Worm (Caenorhabditis elegans) whole organism, early embryonic: Measurements from ENCODE around the gene C30E1.4.
A peak's percentile ranks its signal among the peaks of the same experiment; 100 is the strongest.
"Not testable (repeated sequence)": the region's sequence is repeated elsewhere in the genome, so short reads cannot be mapped to it uniquely, and the experiment has no call there.

Experiments used
- B0310.2 ChIP-seq: sonication (generic microtip); optimal IDR thresholded peaks from 2 replicates; lab custom pipeline; 2016; ENCODE audit warnings: mild to moderate bottlenecking, missing genetic modification characterization, missing compliant biosample characterization
- F13C5.2 ChIP-seq: sonication (generic microtip); optimal IDR thresholded peaks from 2 replicates; lab custom pipeline; 2017; ENCODE audit warnings: mild to moderate bottlenecking, missing genetic modification characterization, inconsistent platforms, missing compliant biosample characterization
- aly-1 ChIP-seq: sonication (generic microtip); optimal IDR thresholded peaks from 2 replicates; lab custom pipeline; 2016; ENCODE audit warnings: missing genetic modification characterization, missing compliant biosample characterization
- ama-1 ChIP-seq: fragments of 150-350 bp; optimal IDR thresholded peaks from 2 replicates; lab custom pipeline; 2014
- ceh-13 ChIP-seq: fragments of 200-800 bp; sonication (Bioruptor generic); optimal IDR thresholded peaks from 2 replicates; lab custom pipeline; 2018; ENCODE audit warnings: mild to moderate bottlenecking, missing genetic modification characterization, missing compliant biosample characterization
- ceh-36 ChIP-seq: sonication (generic microtip); optimal IDR thresholded peaks from 2 replicates; lab custom pipeline; 2016; ENCODE audit warnings: missing genetic modification characterization, inconsistent platforms, missing compliant biosample characterization
- ets-7 ChIP-seq: sonication (generic microtip); optimal IDR thresholded peaks from 2 replicates; lab custom pipeline; 2016; ENCODE audit warnings: missing genotype, missing genetic modification characterization, missing compliant biosample characterization
- flt-1 ChIP-seq: fragments of 200-800 bp; sonication (Bioruptor generic); IDR thresholded peaks from 2 replicates; pipeline ENCODE4 v1.3.6; 2022; ENCODE audit warnings: missing genetic modification characterization, missing compliant biosample characterization
- hmbx-1 ChIP-seq: sonication (generic microtip); optimal IDR thresholded peaks from 2 replicates; lab custom pipeline; 2016; ENCODE audit warnings: mild to moderate bottlenecking, missing genetic modification characterization, missing compliant biosample characterization
- hmg-4 ChIP-seq: fragments of 200-800 bp; sonication (Bioruptor generic); optimal IDR thresholded peaks from 2 replicates; lab custom pipeline; 2018; ENCODE audit warnings: mild to moderate bottlenecking, missing genetic modification characterization, missing compliant biosample characterization
- hnd-1 ChIP-seq: sonication (generic microtip); optimal IDR thresholded peaks from 2 replicates; lab custom pipeline; 2016; ENCODE audit warnings: missing genetic modification characterization, missing compliant biosample characterization
- pes-1 ChIP-seq: fragments of 200-800 bp; sonication (Bioruptor generic); IDR thresholded peaks from 2 replicates; pipeline ENCODE4 v1.3.6; 2022; ENCODE audit warnings: missing genetic modification reagents, missing genetic modification characterization, missing compliant biosample characterization
- scrt-1 ChIP-seq: fragments of 200-800 bp; sonication (Bioruptor generic); IDR thresholded peaks from 2 replicates; pipeline ENCODE4 v1.3.6; 2022; ENCODE audit warnings: missing genetic modification characterization, missing compliant biosample characterization
- sea-1 ChIP-seq: fragments of 200-800 bp; sonication (Bioruptor generic); conservative IDR thresholded peaks from 2 replicates; pipeline ENCODE4 v1.3.6; 2022; ENCODE audit warnings: missing genetic modification characterization, missing compliant biosample characterization
- tbx-11 ChIP-seq: fragments of 200-800 bp; sonication (Bioruptor generic); IDR thresholded peaks from 2 replicates; pipeline ENCODE4 v1.3.6; 2022; ENCODE audit warnings: missing genetic modification characterization, missing compliant biosample characterization
- tbx-37 ChIP-seq: fragments of 200-800 bp; sonication (Bioruptor generic); conservative IDR thresholded peaks from 2 replicates; pipeline ENCODE4 v1.3.6; 2022; ENCODE audit warnings: missing genetic modification reagents, missing genetic modification characterization, missing compliant biosample characterization
- tra-4 ChIP-seq: sonication (generic microtip); optimal IDR thresholded peaks from 2 replicates; lab custom pipeline; 2017; ENCODE audit warnings: missing genetic modification characterization, missing compliant biosample characterization

Gene C30E1.4

ce11 chrX:16913669-16914068 lies 10.1 kb upstream of the C30E1.4 start, which contains the start of gene F39F10.5:
F39F10.5 (minus strand) TSS chrX:16913769.
- not testable (repeated sequence) for TF ChIP-seq hnd-1 (tag; lab: Kevin White, UChicago); ama-1 (lab: Kevin White, UChicago); tbx-37 (GFP tag; lab: Robert Waterston, UW)

ce11 chrX:16919468-16919867 lies 4.3 kb upstream of the C30E1.4 start:
- no peak for TF ChIP-seq tra-4 (tag; lab: Kevin White, UChicago)
- no peak for TF ChIP-seq hnd-1 (tag; lab: Kevin White, UChicago)
- no peak for TF ChIP-seq tbx-37 (GFP tag; lab: Robert Waterston, UW)
- TF ChIP-seq scrt-1: no peak
- no peak for TF ChIP-seq ama-1 (lab: Kevin White, UChicago)
- no peak for TF ChIP-seq flt-1 (GFP tag; lab: Robert Waterston, UW)
- TF ChIP-seq sea-1 (GFP tag; lab: Robert Waterston, UW): no peak

ce11 chrX:16921533-16921932 lies 2.2 kb upstream of the C30E1.4 start, which contains the start of gene fbxb-114:
fbxb-114 (plus strand) TSS chrX:16921833.
- TF ChIP-seq hnd-1 (tag; lab: Kevin White, UChicago) (no peak), sea-1 (GFP tag; lab: Robert Waterston, UW) (no peak), B0310.2 (no peak), tbx-37 (GFP tag; lab: Robert Waterston, UW) (no peak), ets-7 (tag; lab: Kevin White, UChicago) (no peak), ama-1 (lab: Kevin White, UChicago) (no peak), flt-1 (GFP tag; lab: Robert Waterston, UW) (no peak), tbx-11 (GFP tag; lab: Robert Waterston, UW) (no peak), pes-1 (GFP tag; lab: Robert Waterston, UW) (no peak), ceh-36 (no peak)

- no peak for TF ChIP-seq ceh-13
- 0 out of 2 replicates have a peak, but pooled peaks have one; percentile 45 for TF ChIP-seq sea-1 (GFP tag; lab: Robert Waterston, UW)
- no peak for TF ChIP-seq ama-1 (lab: Kevin White, UChicago)
- TF ChIP-seq tra-4 (tag; lab: Kevin White, UChicago): no peak
Observed at ce11 chrX:16925343-16925742, 1.6 kb downstream of the C30E1.4 start.

DNA sequence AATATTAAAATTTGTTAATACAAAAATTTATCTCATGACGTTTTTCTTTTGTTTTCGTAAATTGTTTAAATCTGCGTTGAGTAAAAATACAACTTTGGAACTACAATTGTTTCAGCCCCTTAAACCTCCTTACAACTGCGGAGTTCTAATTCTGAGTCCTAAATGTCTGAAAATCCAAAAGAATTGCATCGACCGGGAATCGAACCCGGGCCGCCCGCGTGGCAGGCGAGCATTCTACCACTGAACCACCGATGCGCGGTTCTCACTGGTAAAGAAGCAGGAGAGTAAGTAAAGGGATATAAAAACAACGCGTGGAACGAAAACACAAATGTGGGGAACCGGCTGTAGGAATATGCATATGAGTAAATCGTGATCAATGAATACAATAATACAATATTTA lies 4.4 kb downstream of the C30E1.4 start:
- TF ChIP-seq pes-1 (GFP tag; lab: Robert Waterston, UW): peak; percentile 90
- TF ChIP-seq F13C5.2 (tag; lab: Kevin White, UChicago): peak; percentile 95
- TF ChIP-seq B0310.2: peak; percentile 67
- no peak for TF ChIP-seq ama-1 (lab: Kevin White, UChicago)
- TF ChIP-seq tra-4 (tag; lab: Kevin White, UChicago): no peak
- peak; percentile 83 for TF ChIP-seq flt-1 (GFP tag; lab: Robert Waterston, UW)
- no peak; the same call in none of the 2 replicates for TF ChIP-seq tbx-11 (GFP tag; lab: Robert Waterston, UW)
- peak; percentile 89 for TF ChIP-seq scrt-1
- TF ChIP-seq ets-7 (tag; lab: Kevin White, UChicago): peak; percentile 68
- peak; percentile 82 for TF ChIP-seq ceh-13
- peak; percentile 95 for TF ChIP-seq hmg-4 (GFP tag; lab: Kevin White, UChicago)
- TF ChIP-seq aly-1 (tag; lab: Kevin White, UChicago): peak; percentile 80
- peak; percentile 84 for TF ChIP-seq ceh-36
- TF ChIP-seq hmbx-1: peak; percentile 54
- peak; percentile 85 for TF ChIP-seq sea-1 (GFP tag; lab: Robert Waterston, UW)
- peak; percentile 77 for TF ChIP-seq tbx-37 (GFP tag; lab: Robert Waterston, UW)
- peak; percentile 67 for TF ChIP-seq hnd-1 (tag; lab: Kevin White, UChicago)

ce11 chrX:16929560-16930332 lies 6.0 kb downstream of the C30E1.4 start:
- TF ChIP-seq tbx-37 (GFP tag; lab: Robert Waterston, UW): peak; percentile 50
- peak; percentile 70 for TF ChIP-seq aly-1 (tag; lab: Kevin White, UChicago)
- TF ChIP-seq ets-7 (tag; lab: Kevin White, UChicago): no peak
- peak; percentile 80 for TF ChIP-seq B0310.2
- peak; percentile 78 for TF ChIP-seq F13C5.2 (tag; lab: Kevin White, UChicago)
- peak; percentile 83 for TF ChIP-seq tra-4 (tag; lab: Kevin White, UChicago)
- peak; percentile 69 for TF ChIP-seq hmbx-1
- TF ChIP-seq hnd-1 (tag; lab: Kevin White, UChicago): peak; percentile 58
- TF ChIP-seq ceh-36: peak; percentile 78
- peak; percentile 71 for TF ChIP-seq pes-1 (GFP tag; lab: Robert Waterston, UW)
- no peak for TF ChIP-seq ceh-13
- TF ChIP-seq ama-1 (lab: Kevin White, UChicago): peak; percentile 99
- TF ChIP-seq sea-1 (GFP tag; lab: Robert Waterston, UW): peak; percentile 74
- peak; percentile 55 for TF ChIP-seq flt-1 (GFP tag; lab: Robert Waterston, UW)
- 0 out of 2 replicates have a peak, but pooled peaks have one; percentile 64 for TF ChIP-seq scrt-1
- TF ChIP-seq hmg-4 (GFP tag; lab: Kevin White, UChicago): peak; percentile 95
- peak; percentile 59; the same call in 1 of the 2 replicates for TF ChIP-seq tbx-11 (GFP tag; lab: Robert Waterston, UW)

DNA sequence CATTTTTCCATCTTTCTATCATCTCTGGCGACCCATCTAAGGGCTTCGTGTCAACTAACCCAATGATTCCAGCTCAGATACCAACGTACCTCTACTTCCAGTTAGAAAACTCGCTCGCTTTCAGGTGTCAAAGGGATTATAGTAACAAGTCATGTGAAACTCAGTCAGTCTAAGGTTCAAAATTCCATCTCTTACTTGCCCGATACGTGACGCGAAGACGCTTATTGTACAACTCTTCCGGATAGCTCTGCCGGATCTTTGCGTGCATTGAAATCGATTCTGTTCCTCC lies 6.5 kb downstream of the C30E1.4 start:
- no peak for TF ChIP-seq F13C5.2 (tag; lab: Kevin White, UChicago)
- TF ChIP-seq ama-1 (lab: Kevin White, UChicago): no peak
- TF ChIP-seq hnd-1 (tag; lab: Kevin White, UChicago): no peak
